Worm (Caenorhabditis elegans) whole organism, young adult: ENCODE measurements around the gene F47B8.13.

ENCODE experiments used
- akir-1 ChIP-seq: fragments of 200-800 bp; sonication (Bioruptor generic); optimal IDR thresholded peaks from 2 replicates; lab custom pipeline; 2018; ENCODE audit warnings: mild to moderate bottlenecking, missing genetic modification characterization, moderate library complexity, missing compliant biosample characterization
- lin-26 ChIP-seq: fragments of 200-800 bp; sonication (Bioruptor generic); IDR thresholded peaks from 2 replicates; pipeline ENCODE4 v1.3.6; 2022; ENCODE audit warnings: missing genetic modification reagents, missing genetic modification characterization, missing compliant biosample characterization
- ztf-25 ChIP-seq: fragments of 200-800 bp; sonication (Bioruptor generic); IDR thresholded peaks from 2 replicates; pipeline ENCODE4 v1.3.6; 2022; ENCODE audit warnings: missing genetic modification reagents, missing genetic modification characterization, missing compliant biosample characterization

DNA sequence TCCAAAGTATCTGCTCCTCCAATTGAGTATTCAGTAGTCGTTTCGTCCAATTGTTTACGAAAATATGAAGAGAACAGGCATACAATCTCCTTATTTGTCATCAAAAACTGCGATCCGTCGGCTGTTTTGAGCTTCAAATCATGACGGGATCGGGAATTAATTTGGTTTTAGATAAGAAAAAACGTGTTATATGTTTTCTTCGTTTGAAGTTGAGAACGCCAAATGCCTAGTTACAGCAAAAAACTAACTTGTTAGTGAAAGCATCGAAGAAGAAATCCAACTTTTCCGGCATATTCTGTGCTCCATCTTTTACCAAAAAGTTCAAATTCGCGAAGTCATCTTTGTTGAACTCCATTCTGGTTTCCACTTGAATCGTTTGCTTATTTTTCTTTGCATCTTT, 30.2 kb downstream of the F47B8.13 start, which contains the start of gene F14D7.1:
- TF ChIP-seq lin-26 = no peak
- no peak for TF ChIP-seq akir-1 (GFP tag; lab: Kevin White, UChicago)
- no peak for TF ChIP-seq ztf-25 (GFP tag; lab: Robert Waterston, UW)
